Worm (Caenorhabditis elegans) whole organism, L1 larva: ENCODE results near the gene F53F8.6.

ENCODE experiments used
- alr-1 ChIP-seq: fragments of 200-800 bp; sonication (Bioruptor generic); optimal IDR thresholded peaks from 2 replicates; lab custom pipeline; 2018; ENCODE audit warnings: borderline replicate concordance, mild to moderate bottlenecking, missing genetic modification characterization, missing compliant biosample characterization
- egl-27 ChIP-seq, 2 experiments: fragments of 150-350 bp in 1 of 2; sonication (generic microtip); optimal IDR thresholded peaks; 3 replicates each; lab custom pipeline; 2017 to 2018; ENCODE audit warnings: missing biosample characterization in 2 of 2, missing genetic modification characterization in 2 of 2, missing genetic modification reagents in 2 of 2
- lir-3 ChIP-seq: sonication (generic microtip); optimal IDR thresholded peaks from 2 replicates; lab custom pipeline; 2016; ENCODE audit warnings: mild to moderate bottlenecking, missing genetic modification characterization, moderate library complexity, missing compliant biosample characterization; ENCODE audit not compliant: poor library complexity
- nhr-11 ChIP-seq: fragments of 150-350 bp; optimal IDR thresholded peaks from 2 replicates; lab custom pipeline; 2014; ENCODE audit warnings: missing biosample characterization, missing genetic modification characterization
- nhr-90 ChIP-seq: sonication (generic microtip); optimal IDR thresholded peaks from 2 replicates; lab custom pipeline; 2016; ENCODE audit warnings: mild to moderate bottlenecking, missing genetic modification characterization, missing compliant biosample characterization; ENCODE audit not compliant: poor library complexity
- unc-62 ChIP-seq: fragments of 150-350 bp; optimal IDR thresholded peaks from 2 replicates; lab custom pipeline; 2014; ENCODE audit warnings: missing biosample characterization, missing genetic modification reagents, missing genetic modification characterization
- ztf-11 ChIP-seq, 2 experiments: sonication (generic microtip); optimal IDR thresholded peaks; 2 replicates each; lab custom pipeline; 2016 to 2017; ENCODE audit warnings: missing genetic modification characterization in 2 of 2, missing biosample characterization in 1 of 2, missing compliant biosample characterization in 1 of 2

DNA sequence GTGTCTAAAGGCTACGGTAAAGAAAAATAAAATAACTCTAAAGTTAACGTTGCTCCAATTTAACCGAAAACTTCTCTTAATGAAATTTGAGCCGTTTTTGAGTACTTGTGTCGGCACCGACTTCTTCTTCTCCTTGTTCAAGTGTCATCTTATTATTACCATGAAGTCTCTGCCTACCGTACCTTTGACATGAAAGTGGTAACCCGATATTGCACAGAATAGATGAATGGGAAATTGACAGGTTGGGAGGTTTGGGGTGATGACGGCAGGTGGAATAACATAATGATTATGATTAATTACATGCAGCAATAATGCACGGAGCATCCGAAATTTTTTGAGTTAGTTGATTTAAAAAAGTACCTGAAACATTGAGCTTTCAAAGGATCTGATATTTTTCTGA lies 42.8 kb downstream of the F53F8.6 start:
- TF ChIP-seq nhr-90 (no peak), ztf-11 (tag; optimal IDR thresholded peaks at IDR 0.05; lab: Kevin White, UChicago) (no peak), nhr-11 (tag; lab: Kevin White, UChicago) (no peak), alr-1 (tag; lab: Kevin White, UChicago) (no peak), lir-3 (tag; lab: Kevin White, UChicago) (no peak), unc-62 (GFP tag; lab: Kevin White, UChicago) (no peak), egl-27 (tag; optimal IDR thresholded peaks at IDR 0.05; lab: Kevin White, UChicago) (no peak)
